Fruit fly (Drosophila melanogaster): ENCODE measurements around the gene CG15386.

DNA sequence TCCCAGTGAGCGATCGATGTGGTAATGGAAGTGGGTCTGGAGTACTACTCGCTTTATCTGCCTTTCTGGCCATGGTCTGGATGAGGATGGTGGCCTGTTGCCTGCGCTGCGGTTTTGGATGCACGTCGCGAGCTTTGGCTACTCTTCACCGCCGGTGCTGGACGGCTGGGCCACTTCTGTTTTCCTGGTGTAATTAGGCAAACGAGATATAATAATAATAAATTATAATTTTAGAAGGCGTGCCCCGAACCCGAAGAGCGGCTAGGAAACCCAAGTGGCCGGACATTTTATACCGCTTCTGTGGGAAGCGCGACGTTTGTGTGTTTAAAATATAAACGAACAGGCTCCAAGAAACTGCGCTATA, 17.6 kb downstream of the CG15386 start:
- TF ChIP-seq ttk (optimal IDR thresholded peaks at IDR 0.05) = no peak
- no peak for TF ChIP-seq psq (optimal IDR thresholded peaks at IDR 0.05)
- no peak for TF ChIP-seq h (optimal IDR thresholded peaks at IDR 0.05)
- TF ChIP-seq insv (optimal IDR thresholded peaks at IDR 0.05) = no peak
